Worm (Caenorhabditis elegans) whole organism, L1 larva: ENCODE measurements around the gene spch-1.

Experiments
- elt-2 ChIP-seq: sonication (generic microtip); optimal IDR thresholded peaks from 2 replicates; lab custom pipeline; 2016; ENCODE audit warnings: missing genetic modification characterization, mild to moderate bottlenecking, inconsistent platforms, missing compliant biosample characterization, missing genetic modification reagents
- elt-3 ChIP-seq, 6 experiments: fragments of 150-350 bp in 1 of 6; sonication (generic microtip); optimal IDR thresholded peaks; 2 replicates each; lab custom pipeline; 2017 to 2018; ENCODE audit warnings: missing biosample characterization in 6 of 6, missing genetic modification characterization in 6 of 6, inconsistent platforms in 1 of 6
- fos-1 ChIP-seq: fragments of 150-350 bp; optimal IDR thresholded peaks from 2 replicates; lab custom pipeline; 2014; ENCODE audit warnings: missing biosample characterization, missing genetic modification characterization
- lin-15B ChIP-seq: fragments of 150-350 bp; sonication (generic microtip); optimal IDR thresholded peaks from 3 replicates; lab custom pipeline; 2014; ENCODE audit warnings: missing biosample characterization, missing genetic modification characterization
- mdl-1 ChIP-seq, 2 experiments: fragments of 150-350 bp; optimal IDR thresholded peaks; 2 replicates each; lab custom pipeline; 2014 to 2017; ENCODE audit warnings: missing biosample characterization in 2 of 2, missing genetic modification characterization in 2 of 2, inconsistent platforms in 1 of 2
- nhr-90 ChIP-seq: sonication (generic microtip); optimal IDR thresholded peaks from 2 replicates; lab custom pipeline; 2016; ENCODE audit warnings: mild to moderate bottlenecking, missing genetic modification characterization, missing compliant biosample characterization; ENCODE audit not compliant: poor library complexity
- snu-23 ChIP-seq: sonication (generic microtip); optimal IDR thresholded peaks from 2 replicates; lab custom pipeline; 2016; ENCODE audit warnings: missing genetic modification characterization, missing compliant biosample characterization
- sptf-1 ChIP-seq: fragments of 150-350 bp; optimal IDR thresholded peaks from 2 replicates; lab custom pipeline; 2014; ENCODE audit warnings: missing biosample characterization, missing genetic modification characterization
- swsn-7 ChIP-seq: sonication (generic microtip); optimal IDR thresholded peaks from 2 replicates; lab custom pipeline; 2016; ENCODE audit warnings: missing genetic modification characterization, missing compliant biosample characterization
- tbx-2 ChIP-seq: sonication (generic microtip); optimal IDR thresholded peaks from 2 replicates; lab custom pipeline; 2016; ENCODE audit warnings: missing genetic modification characterization, missing compliant biosample characterization

ce11 chrIV:10140143-10140542 is 28.8 kb upstream of the spch-1 start, which contains the start of gene gst-3:
- TF ChIP-seq snu-23 (GFP tag; lab: Kevin White, UChicago) (no peak), sptf-1 (tag; lab: Kevin White, UChicago) (no peak), elt-2 (no peak), tbx-2 (tag; lab: Kevin White, UChicago) (no peak), fos-1 (no peak), elt-3 (tag; optimal IDR thresholded peaks at IDR 0.05; lab: Kevin White, UChicago) (no peak), swsn-7 (tag; lab: Kevin White, UChicago) (no peak), lin-15B (no peak), nhr-90 (tag; lab: Kevin White, UChicago) (no peak), mdl-1 (tag; optimal IDR thresholded peaks at IDR 0.05; lab: Kevin White, UChicago) (no peak)
